Fruit fly (Drosophila melanogaster) whole organism, prepupa: Measurements from ENCODE around the gene Las.

ENCODE experiments used
- Blimp-1 ChIP-seq: fragments of 200-800 bp; sonication (Bioruptor generic); optimal IDR thresholded peaks from 3 replicates; lab custom pipeline; 2017; ENCODE audit warnings: missing biosample characterization, missing genetic modification characterization, mild to moderate bottlenecking, moderate library complexity, missing genetic modification reagents
- CG10669 ChIP-seq: fragments of 200-800 bp; sonication (Bioruptor generic); optimal IDR thresholded peaks from 3 replicates; lab custom pipeline; 2018; ENCODE audit warnings: missing biosample characterization, mild to moderate bottlenecking, missing genetic modification characterization, moderate library complexity
- CG11294 ChIP-seq: fragments of 200-800 bp; sonication (Bioruptor generic); IDR thresholded peaks from 2 replicates; pipeline ENCODE4 v1.3.6; 2022; ENCODE audit warnings: missing biosample characterization, missing genetic modification characterization
- CG11762 ChIP-seq: fragments of 200-800 bp; sonication (Bioruptor generic); optimal IDR thresholded peaks from 3 replicates; lab custom pipeline; 2016; ENCODE audit warnings: missing biosample characterization, missing genetic modification characterization; ENCODE audit not compliant: insufficient read depth
- CG11902 ChIP-seq: fragments of 200-800 bp; sonication (Bioruptor generic); optimal IDR thresholded peaks from 3 replicates; lab custom pipeline; 2016; ENCODE audit warnings: missing biosample characterization, missing genetic modification characterization
- CG15336 ChIP-seq: fragments of 200-800 bp; sonication (Bioruptor generic); IDR thresholded peaks from 2 replicates; pipeline ENCODE4 v1.3.6; 2022; ENCODE audit warnings: missing biosample characterization, missing genetic modification characterization
- CG1621 ChIP-seq: fragments of 200-800 bp; sonication (Bioruptor generic); optimal IDR thresholded peaks from 3 replicates; lab custom pipeline; 2018; ENCODE audit warnings: missing biosample characterization, mild to moderate bottlenecking, missing genetic modification characterization
- CG16779 ChIP-seq: fragments of 200-800 bp; sonication (Bioruptor generic); optimal IDR thresholded peaks from 3 replicates; lab custom pipeline; 2017; ENCODE audit warnings: missing biosample characterization, mild to moderate bottlenecking, missing genetic modification characterization
- CG3032 ChIP-seq: fragments of 200-800 bp; optimal IDR thresholded peaks from 2 replicates; lab custom pipeline; 2019; ENCODE audit warnings: missing biosample characterization, mild to moderate bottlenecking, missing genetic modification characterization, moderate library complexity
- CG31627 ChIP-seq: fragments of 200-800 bp; sonication (Bioruptor generic); optimal IDR thresholded peaks from 3 replicates; lab custom pipeline; 2016; ENCODE audit warnings: missing biosample characterization, missing genetic modification characterization
- CG32006 ChIP-seq: fragments of 200-800 bp; sonication (Bioruptor generic); optimal IDR thresholded peaks from 3 replicates; lab custom pipeline; 2017; ENCODE audit warnings: missing biosample characterization, mild to moderate bottlenecking, missing genetic modification characterization
- CG34406 ChIP-seq: fragments of 200-800 bp; sonication (Bioruptor generic); optimal IDR thresholded peaks from 3 replicates; lab custom pipeline; 2016; ENCODE audit warnings: missing biosample characterization, missing genetic modification characterization
- CG3919 ChIP-seq: fragments of 200-800 bp; sonication (Bioruptor generic); optimal IDR thresholded peaks from 3 replicates; lab custom pipeline; 2016; ENCODE audit warnings: missing biosample characterization, missing genetic modification characterization
- CG4318 ChIP-seq: fragments of 200-800 bp; sonication (Bioruptor generic); optimal IDR thresholded peaks from 3 replicates; lab custom pipeline; 2017; ENCODE audit warnings: missing biosample characterization, mild to moderate bottlenecking, missing genetic modification characterization
- CG6163 ChIP-seq: fragments of 200-800 bp; sonication (Bioruptor generic); IDR thresholded peaks from 3 replicates; pipeline ENCODE4 v1.3.6; 2022; ENCODE audit warnings: missing biosample characterization, missing genetic modification characterization
- CG6276 ChIP-seq: fragments of 200-800 bp; sonication (Bioruptor generic); optimal IDR thresholded peaks from 2 replicates; lab custom pipeline; 2017; ENCODE audit warnings: missing biosample characterization, mild to moderate bottlenecking, missing genetic modification characterization
- CG6808 ChIP-seq: fragments of 200-800 bp; sonication (Bioruptor generic); optimal IDR thresholded peaks from 3 replicates; lab custom pipeline; 2017; ENCODE audit warnings: missing biosample characterization, missing genetic modification characterization, mild to moderate bottlenecking, moderate library complexity, missing genetic modification reagents
- CG6854 ChIP-seq: fragments of 200-800 bp; sonication (Bioruptor generic); optimal IDR thresholded peaks from 2 replicates; lab custom pipeline; 2017; ENCODE audit warnings: missing biosample characterization, mild to moderate bottlenecking, missing genetic modification characterization
- CG7368 ChIP-seq: fragments of 200-800 bp; sonication (Bioruptor generic); optimal IDR thresholded peaks from 3 replicates; lab custom pipeline; 2016; ENCODE audit warnings: missing biosample characterization, missing genetic modification characterization
- CG8119 ChIP-seq: fragments of 200-800 bp; sonication (Bioruptor generic); IDR thresholded peaks from 3 replicates; pipeline ENCODE4 v1.3.6; 2022; ENCODE audit warnings: missing biosample characterization, missing genetic modification characterization
- CG9139 ChIP-seq: fragments of 200-800 bp; sonication (Bioruptor generic); optimal IDR thresholded peaks from 3 replicates; lab custom pipeline; 2017; ENCODE audit warnings: missing biosample characterization, mild to moderate bottlenecking, missing genetic modification characterization
- Eip75B ChIP-seq: fragments of 200-800 bp; sonication (Bioruptor generic); optimal IDR thresholded peaks from 3 replicates; lab custom pipeline; 2016; ENCODE audit warnings: missing biosample characterization, missing genetic modification characterization
- Eip78C ChIP-seq: fragments of 200-800 bp; sonication (Bioruptor generic); peaks from one replicate; lab custom pipeline; 2016; ENCODE audit warnings: missing biosample characterization, missing genetic modification characterization
- Ets21C ChIP-seq: fragments of 200-800 bp; sonication (Bioruptor generic); optimal IDR thresholded peaks from 3 replicates; lab custom pipeline; 2016; ENCODE audit warnings: missing biosample characterization, missing genetic modification characterization
- Ets96B ChIP-seq: fragments of 200-800 bp; optimal IDR thresholded peaks from 2 replicates; lab custom pipeline; 2019; ENCODE audit warnings: missing biosample characterization, mild to moderate bottlenecking, missing genetic modification characterization, moderate library complexity
- Gug ChIP-seq: fragments of 200-800 bp; sonication (Bioruptor generic); IDR thresholded peaks from 2 replicates; pipeline ENCODE4 v1.3.6; 2022; ENCODE audit warnings: missing biosample characterization, missing genetic modification characterization
- Hr38 ChIP-seq: sonication (Bioruptor generic); optimal IDR thresholded peaks from 2 replicates; lab custom pipeline; 2016; ENCODE audit warnings: missing biosample characterization, missing genetic modification characterization
- Hr39 ChIP-seq: fragments of 200-800 bp; sonication (Bioruptor generic); optimal IDR thresholded peaks from 2 replicates; lab custom pipeline; 2016; ENCODE audit warnings: missing biosample characterization, missing genetic modification characterization
- Hr4 ChIP-seq: fragments of 200-800 bp; sonication (Bioruptor generic); optimal IDR thresholded peaks from 3 replicates; lab custom pipeline; 2016; ENCODE audit warnings: missing biosample characterization, missing genetic modification characterization
- OdsH ChIP-seq: fragments of 200-800 bp; sonication (Bioruptor generic); optimal IDR thresholded peaks from 3 replicates; lab custom pipeline; 2016; ENCODE audit warnings: missing biosample characterization, missing genetic modification characterization
- Smox ChIP-seq: fragments of 200-800 bp; sonication (Bioruptor generic); optimal IDR thresholded peaks from 3 replicates; lab custom pipeline; 2016; ENCODE audit warnings: missing biosample characterization, missing genetic modification characterization
- Sox102F ChIP-seq: fragments of 200-800 bp; sonication (Bioruptor generic); optimal IDR thresholded peaks from 2 replicates; lab custom pipeline; 2016; ENCODE audit warnings: missing biosample characterization, mild to moderate bottlenecking, missing genetic modification characterization
- Sox15 ChIP-seq: fragments of 200-800 bp; sonication (Bioruptor generic); optimal IDR thresholded peaks from 3 replicates; lab custom pipeline; 2016; ENCODE audit warnings: missing biosample characterization, missing genetic modification characterization
- achi ChIP-seq: fragments of 200-800 bp; sonication (Bioruptor generic); optimal IDR thresholded peaks from 3 replicates; lab custom pipeline; 2016; ENCODE audit warnings: missing biosample characterization, missing genetic modification characterization
- dsx ChIP-seq: fragments of 200-800 bp; optimal IDR thresholded peaks from 3 replicates; lab custom pipeline; 2019; ENCODE audit warnings: missing biosample characterization, mild to moderate bottlenecking, missing genetic modification characterization, moderate library complexity; ENCODE audit not compliant: poor library complexity, severe bottlenecking
- eg ChIP-seq: fragments of 200-800 bp; sonication (Bioruptor generic); IDR thresholded peaks from 3 replicates; pipeline ENCODE4 v1.3.6; 2022; ENCODE audit warnings: missing biosample characterization, missing genetic modification characterization
- esn ChIP-seq: fragments of 200-800 bp; sonication (Bioruptor generic); optimal IDR thresholded peaks from 2 replicates; lab custom pipeline; 2016; ENCODE audit warnings: missing biosample characterization, mild to moderate bottlenecking, missing genetic modification characterization, moderate library complexity
- fd85E ChIP-seq: fragments of 200-800 bp; sonication (Bioruptor generic); optimal IDR thresholded peaks from 3 replicates; lab custom pipeline; 2016; ENCODE audit warnings: missing biosample characterization, missing genetic modification characterization
- fkh ChIP-seq: fragments of 200-800 bp; sonication (Bioruptor generic); optimal IDR thresholded peaks from 3 replicates; lab custom pipeline; 2017; ENCODE audit warnings: missing biosample characterization, mild to moderate bottlenecking, missing genetic modification characterization, moderate library complexity
- lz ChIP-seq: fragments of 200-800 bp; sonication (Bioruptor generic); optimal IDR thresholded peaks from 3 replicates; lab custom pipeline; 2016; ENCODE audit warnings: missing biosample characterization, missing genetic modification characterization
- net ChIP-seq: fragments of 200-800 bp; sonication (Bioruptor generic); optimal IDR thresholded peaks from 3 replicates; lab custom pipeline; 2016; ENCODE audit warnings: missing biosample characterization, missing genetic modification characterization
- pdm3 ChIP-seq: fragments of 200-800 bp; sonication (Bioruptor generic); optimal IDR thresholded peaks from 3 replicates; lab custom pipeline; 2016; ENCODE audit warnings: missing biosample characterization, missing genetic modification characterization
- salr ChIP-seq, 2 experiments: fragments of 200-800 bp; sonication (Bioruptor generic); optimal IDR thresholded peaks; 3 replicates each; lab custom pipeline; 2016 to 2018; ENCODE audit warnings: missing biosample characterization in 2 of 2, missing genetic modification characterization in 2 of 2, mild to moderate bottlenecking in 1 of 2
- spab ChIP-seq: fragments of 200-800 bp; sonication (Bioruptor generic); optimal IDR thresholded peaks from 2 replicates; lab custom pipeline; 2017; ENCODE audit warnings: missing biosample characterization, mild to moderate bottlenecking, missing genetic modification characterization, missing genetic modification reagents
- svp ChIP-seq: fragments of 200-800 bp; sonication (Bioruptor generic); peaks from one replicate; lab custom pipeline; 2016; ENCODE audit warnings: missing biosample characterization, missing genetic modification characterization
- topi ChIP-seq: fragments of 200-800 bp; sonication (Bioruptor generic); optimal IDR thresholded peaks from 3 replicates; lab custom pipeline; 2016; ENCODE audit warnings: missing biosample characterization, missing genetic modification characterization

The Las gene

DNA sequence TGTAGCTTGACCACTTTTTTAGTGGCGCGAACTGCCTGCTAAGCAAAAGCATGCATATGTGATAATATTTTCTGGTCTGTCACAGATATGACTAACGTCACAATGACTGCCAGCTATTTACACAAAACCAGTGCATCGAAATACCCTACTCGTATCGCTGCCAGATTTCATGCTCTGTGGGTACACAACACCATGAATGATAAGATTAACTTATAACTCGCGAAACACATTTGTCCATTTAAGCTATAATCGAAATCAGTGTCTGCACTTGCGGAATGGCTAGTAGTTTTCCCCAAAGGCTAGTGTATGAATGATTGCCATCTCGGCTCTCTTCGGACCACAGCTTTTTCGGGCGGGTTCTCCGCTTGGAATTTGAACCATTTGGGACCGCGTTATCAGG, 46.8 kb downstream of the Las start (continued):
- TF ChIP-seq Ets21C (GFP tag; lab: Kevin White, UChicago) (no peak), Smox (no peak)

DNA sequence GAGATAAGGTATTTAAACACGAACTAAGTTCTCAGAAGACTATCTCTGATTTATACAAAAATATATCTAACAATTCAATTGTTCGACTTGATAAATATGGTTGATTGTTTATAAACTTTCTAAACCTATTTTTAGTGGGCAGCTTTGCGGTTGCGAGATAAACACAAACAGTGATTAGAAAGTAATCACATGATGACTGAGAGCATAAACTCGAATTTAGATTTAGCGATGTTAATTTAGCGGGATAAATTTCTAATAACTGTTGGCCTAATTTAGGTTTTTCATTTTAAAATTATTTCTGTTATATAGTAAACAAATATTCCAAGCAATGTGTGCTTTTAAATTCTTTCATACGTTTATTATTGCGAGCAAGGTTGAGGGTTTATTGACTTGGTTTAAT, 47.2 kb downstream of the Las start:
- no peak for TF ChIP-seq esn (GFP tag; lab: Kevin White, UChicago)
- TF ChIP-seq Eip78C (GFP tag; lab: Kevin White, UChicago) = peak; percentile 52

DNA sequence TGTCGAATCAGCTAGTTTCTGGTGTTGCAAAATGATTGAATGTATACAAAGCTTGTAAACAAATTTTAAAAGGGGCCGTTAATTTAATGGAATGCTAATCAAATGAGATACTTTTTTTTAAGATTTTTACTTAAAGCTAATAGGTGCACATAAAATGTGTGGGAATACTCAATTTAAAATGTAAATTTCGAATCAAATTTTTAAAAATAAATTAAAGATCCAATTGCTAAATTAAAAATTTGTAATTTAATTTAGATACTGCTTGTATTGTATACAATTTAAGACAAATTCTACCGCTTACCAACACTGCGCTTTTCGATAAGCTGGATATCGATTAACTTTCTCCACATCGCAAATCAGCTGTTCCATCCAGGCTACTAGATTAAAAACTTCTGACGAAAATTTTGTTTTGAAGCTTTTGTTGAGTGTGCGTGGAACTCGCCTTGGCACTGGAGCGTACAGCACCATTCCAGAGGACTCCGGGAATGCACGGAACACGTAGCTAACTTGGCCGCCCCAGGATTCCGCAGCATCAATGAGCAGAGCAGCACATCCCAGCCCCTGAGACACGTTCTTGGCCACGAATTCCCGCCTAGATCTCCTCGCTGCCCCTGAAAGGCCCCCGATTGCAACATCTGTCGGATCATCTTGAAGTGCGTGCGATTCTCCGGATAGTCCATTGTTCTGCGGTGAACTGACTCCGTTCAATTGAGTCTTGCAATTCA, 47.9 kb downstream of the Las start, which contains the start of the genes CG5498 and fbl:
Gene CG5498, minus strand, starts transcription at position 24 of the 725 bp plus-strand sequence.
Gene fbl, plus strand, starts transcription at position 344 of the 725 bp plus-strand sequence.
- TF ChIP-seq CG15336 (GFP tag; lab: Robert Waterston, UW) = peak; percentile 52; the same call in 1 of the 2 replicates
- peak; percentile 28 for TF ChIP-seq Sox15 (GFP tag; lab: Kevin White, UChicago)
- peak; percentile 65 for TF ChIP-seq Hr39 (GFP tag; lab: Kevin White, UChicago)
- peak; percentile 43 for TF ChIP-seq Blimp-1 (GFP tag; lab: Kevin White, UChicago)
- peak; percentile 76 for TF ChIP-seq lz (GFP tag; lab: Kevin White, UChicago)
- TF ChIP-seq topi (GFP tag; lab: Kevin White, UChicago) = peak; percentile 80
- peak; percentile 68 for TF ChIP-seq Ets96B (tag; lab: Kevin White, UChicago)
- no peak for TF ChIP-seq CG1621 (tag; lab: Kevin White, UChicago)
- peak; percentile 86 for TF ChIP-seq fkh
- peak; percentile 24; the same call in 1 of the 2 replicates for TF ChIP-seq CG11294 (GFP tag; lab: Robert Waterston, UW)
- TF ChIP-seq Ets21C (GFP tag; lab: Kevin White, UChicago) = peak; percentile 64
- peak; percentile 68 for TF ChIP-seq CG6163 (GFP tag; lab: Robert Waterston, UW)
- peak; percentile 75 for TF ChIP-seq dsx (GFP tag; lab: Kevin White, UChicago)
- peak; percentile 77 for TF ChIP-seq achi (GFP tag; lab: Kevin White, UChicago)
- TF ChIP-seq CG8119 (GFP tag; lab: Robert Waterston, UW) = peak; percentile 71; the same call in 2 of the 3 replicates
- peak; percentile 24 for TF ChIP-seq CG9139 (GFP tag; lab: Kevin White, UChicago)
- no peak for TF ChIP-seq CG6276 (GFP tag; lab: Kevin White, UChicago)
- peak; percentile 87 for TF ChIP-seq svp (GFP tag; lab: Kevin White, UChicago)
- peak; percentile 32 for TF ChIP-seq CG4318 (GFP tag; lab: Kevin White, UChicago)
- TF ChIP-seq Sox102F (GFP tag; lab: Kevin White, UChicago) = peak; percentile 72
- TF ChIP-seq CG7368 (GFP tag; lab: Kevin White, UChicago) = peak; percentile 61
- peak; percentile 73 for TF ChIP-seq Eip75B
- peak; percentile 75 for TF ChIP-seq OdsH (GFP tag; lab: Kevin White, UChicago)
- TF ChIP-seq CG34406 (GFP tag; lab: Kevin White, UChicago) = peak; percentile 80
- no peak for TF ChIP-seq CG6854 (GFP tag; lab: Kevin White, UChicago)
- TF ChIP-seq CG3919 (GFP tag; lab: Kevin White, UChicago) = peak; percentile 68
- peak; percentile 66 for TF ChIP-seq CG3032
- no peak for TF ChIP-seq CG16779
- TF ChIP-seq CG6808 (GFP tag; lab: Kevin White, UChicago) = peak; percentile 45
- no peak for TF ChIP-seq Hr38 (GFP tag; lab: Kevin White, UChicago)
- TF ChIP-seq CG11902 (GFP tag; lab: Kevin White, UChicago) = peak; percentile 54
- TF ChIP-seq salr (GFP tag; optimal IDR thresholded peaks at IDR 0.05; lab: Kevin White, UChicago) = peak in 1 of 2 experiments; percentile 76
- TF ChIP-seq net (GFP tag; lab: Kevin White, UChicago) = peak; percentile 59
- TF ChIP-seq CG11762 (GFP tag; lab: Kevin White, UChicago) = peak; percentile 55
- peak; percentile 69 for TF ChIP-seq eg (GFP tag; lab: Robert Waterston, UW)
- peak; percentile 94 for TF ChIP-seq Eip78C (GFP tag; lab: Kevin White, UChicago)
- TF ChIP-seq Hr4 (GFP tag; lab: Kevin White, UChicago) = peak; percentile 70
- peak; percentile 69 for TF ChIP-seq CG32006
- 0 out of 2 replicates have a peak, but pooled peaks have one; percentile 43 for TF ChIP-seq Gug (GFP tag; lab: Robert Waterston, UW)
- peak; percentile 61 for TF ChIP-seq CG10669 (GFP tag; lab: Kevin White, UChicago)
- TF ChIP-seq pdm3 = peak; percentile 74
- TF ChIP-seq spab (GFP tag; lab: Kevin White, UChicago) = no peak
- TF ChIP-seq fd85E (GFP tag; lab: Kevin White, UChicago) = peak; percentile 23
- peak; percentile 87 for TF ChIP-seq esn (GFP tag; lab: Kevin White, UChicago)
- TF ChIP-seq CG31627 (GFP tag; lab: Kevin White, UChicago) = peak; percentile 81
